Fruit fly (Drosophila melanogaster): ENCODE measurements around the gene BOD1.

- TF ChIP-seq CG1620 (GFP tag; optimal IDR thresholded peaks at IDR 0.05) (no peak), Mnt (GFP tag; optimal IDR thresholded peaks at IDR 0.05) (no peak), Hr96 (GFP tag; optimal IDR thresholded peaks at IDR 0.05) (no peak), CG7101 (tag; optimal IDR thresholded peaks at IDR 0.05) (no peak), Clk (GFP tag; optimal IDR thresholded peaks at IDR 0.05) (no peak), CG7045 (GFP tag; optimal IDR thresholded peaks at IDR 0.05) (no peak), kay (GFP tag; ENCODE audit: borderline replicate concordance) (no peak), ovo (GFP tag; optimal IDR thresholded peaks at IDR 0.05) (no peak), Crg-1 (GFP tag; optimal IDR thresholded peaks at IDR 0.05) (no peak), CG14711 (tag; optimal IDR thresholded peaks at IDR 0.05) (no peak), toe (GFP tag; optimal IDR thresholded peaks at IDR 0.05) (no peak), CG12768 (GFP tag; optimal IDR thresholded peaks at IDR 0.05) (no peak)
Observed at dm6 chr3R:27986794-27987193, 48.7 kb downstream of the BOD1 start.
